Worm (Caenorhabditis elegans) whole organism, young adult: Measurements from ENCODE around the gene ZK550.6.

Source experiments
- B0035.1 ChIP-seq: sonication (generic microtip); optimal IDR thresholded peaks from 2 replicates; lab custom pipeline; 2016; ENCODE audit warnings: missing genetic modification characterization, mild to moderate bottlenecking, missing compliant biosample characterization, missing genotype, missing genetic modification reagents
- F55B11.4 ChIP-seq: sonication (generic microtip); optimal IDR thresholded peaks from 2 replicates; lab custom pipeline; 2016; ENCODE audit warnings: missing compliant biosample characterization, missing genetic modification characterization, borderline replicate concordance; ENCODE audit not compliant: insufficient read depth
- F57A8.1 ChIP-seq: fragments of 200-800 bp; sonication (Bioruptor generic); optimal IDR thresholded peaks from 2 replicates; lab custom pipeline; 2018; ENCODE audit warnings: mild to moderate bottlenecking, missing genetic modification characterization, moderate library complexity, missing compliant biosample characterization
- F57C9.4 ChIP-seq: sonication (generic microtip); optimal IDR thresholded peaks from 2 replicates; lab custom pipeline; 2017; ENCODE audit warnings: mild to moderate bottlenecking, missing genetic modification characterization, missing compliant biosample characterization
- Y79H2A.3 ChIP-seq: fragments of 200-800 bp; sonication (Bioruptor generic); conservative IDR thresholded peaks from 2 replicates; pipeline ENCODE4 v1.3.6; 2022; ENCODE audit warnings: missing genetic modification reagents, missing genetic modification characterization, missing compliant biosample characterization
- ama-1 ChIP-seq, 3 experiments: fragments of 150-350 bp in 1 of 3; sonication (generic microtip) in 2 of 3; optimal IDR thresholded peaks; 2 replicates each; lab custom pipeline; 2014 to 2018; ENCODE audit warnings: missing biosample characterization in 2 of 3, missing genetic modification characterization in 2 of 3, missing genetic modification reagents in 2 of 3
- aptf-2 ChIP-seq: fragments of 200-800 bp; sonication (Bioruptor generic); conservative IDR thresholded peaks from 2 replicates; pipeline ENCODE4 v1.3.6; 2022; ENCODE audit warnings: missing genetic modification reagents, missing genetic modification characterization, missing compliant biosample characterization
- atf-7 ChIP-seq: sonication (generic microtip); optimal IDR thresholded peaks from 2 replicates; lab custom pipeline; 2017; ENCODE audit warnings: mild to moderate bottlenecking, missing genetic modification characterization, missing compliant biosample characterization
- attf-6 ChIP-seq: fragments of 200-800 bp; sonication (Bioruptor generic); IDR thresholded peaks from 2 replicates; pipeline ENCODE4 v1.3.6; 2022; ENCODE audit warnings: missing genetic modification reagents, missing genetic modification characterization, missing compliant biosample characterization
- cebp-1 ChIP-seq, 2 experiments: fragments of 200-800 bp in 1 of 2; sonication (Bioruptor generic) in 1 of 2; sonication (generic microtip) in 1 of 2; IDR thresholded peaks in 1 of 2; optimal IDR thresholded peaks in 1 of 2; 2 replicates each; pipeline versions ENCODE4 v1.3.6 to Lab custom; 2017 to 2022; ENCODE audit warnings: missing compliant biosample characterization in 2 of 2, missing genetic modification characterization in 2 of 2, mild to moderate bottlenecking in 1 of 2, missing genetic modification reagents in 1 of 2, moderate library complexity in 1 of 2
- hsf-1 ChIP-seq: fragments of 200-800 bp; sonication (Bioruptor generic); IDR thresholded peaks from 2 replicates; pipeline ENCODE4 v1.3.6; 2022; ENCODE audit warnings: missing genetic modification reagents, missing genetic modification characterization, missing compliant biosample characterization
- let-607 ChIP-seq, 2 experiments: fragments of 200-800 bp in 1 of 2; sonication (Bioruptor generic) in 1 of 2; sonication (generic microtip) in 1 of 2; optimal IDR thresholded peaks; 2 replicates each; lab custom pipeline; 2016 to 2018; ENCODE audit warnings: mild to moderate bottlenecking in 2 of 2, missing compliant biosample characterization in 2 of 2, missing genetic modification characterization in 2 of 2, moderate library complexity in 2 of 2, missing genotype in 1 of 2
- lin-40 ChIP-seq: sonication (generic microtip); optimal IDR thresholded peaks from 2 replicates; lab custom pipeline; 2016; ENCODE audit warnings: missing genetic modification characterization, mild to moderate bottlenecking, missing compliant biosample characterization, missing genotype, missing genetic modification reagents
- lsl-1 ChIP-seq: fragments of 200-800 bp; sonication (Bioruptor generic); optimal IDR thresholded peaks from 2 replicates; lab custom pipeline; 2018; ENCODE audit warnings: mild to moderate bottlenecking, missing genetic modification characterization, moderate library complexity, missing compliant biosample characterization
- madf-3 ChIP-seq: fragments of 200-800 bp; sonication (Bioruptor generic); IDR thresholded peaks from 2 replicates; pipeline ENCODE4 v1.3.6; 2022; ENCODE audit warnings: missing genetic modification reagents, missing genetic modification characterization, missing compliant biosample characterization
- madf-6 ChIP-seq: fragments of 200-800 bp; sonication (Bioruptor generic); IDR thresholded peaks from 2 replicates; pipeline ENCODE4 v1.3.6; 2022; ENCODE audit warnings: missing genetic modification reagents, missing genetic modification characterization, missing compliant biosample characterization
- mxl-1 ChIP-seq: sonication (generic microtip); optimal IDR thresholded peaks from 2 replicates; lab custom pipeline; 2016; ENCODE audit warnings: missing genetic modification characterization, missing compliant biosample characterization
- nfya-1 ChIP-seq: sonication (generic microtip); optimal IDR thresholded peaks from 2 replicates; lab custom pipeline; 2017; ENCODE audit warnings: antibody characterized with exemption, missing compliant biosample characterization, missing genetic modification characterization, borderline replicate concordance; ENCODE audit not compliant: insufficient read depth
- nfyb-1 ChIP-seq: fragments of 200-800 bp; sonication (Bioruptor generic); IDR thresholded peaks from 2 replicates; pipeline ENCODE4 v1.3.6; 2022; ENCODE audit warnings: missing genetic modification reagents, missing genetic modification characterization, missing compliant biosample characterization
- nhr-80 ChIP-seq: sonication (generic microtip); optimal IDR thresholded peaks from 2 replicates; lab custom pipeline; 2016; ENCODE audit warnings: missing genetic modification characterization, missing compliant biosample characterization
- sea-2 ChIP-seq: fragments of 200-800 bp; sonication (Bioruptor generic); IDR thresholded peaks from 2 replicates; pipeline ENCODE4 v1.3.6; 2022; ENCODE audit warnings: missing genetic modification characterization, missing compliant biosample characterization
- snpc-4 ChIP-seq, 5 experiments: fragments of 150-350 bp in 1 of 5; sonication (generic microtip) in 4 of 5; optimal IDR thresholded peaks; 2 replicates each; lab custom pipeline; 2014 to 2018; ENCODE audit warnings: missing genetic modification characterization in 5 of 5, missing biosample characterization in 3 of 5, antibody characterized with exemption in 2 of 5, mild to moderate bottlenecking in 2 of 5, missing compliant biosample characterization in 2 of 5, missing genotype in 2 of 5, moderate library complexity in 2 of 5, missing genetic modification reagents in 1 of 5
- unc-130 ChIP-seq: sonication (generic microtip); optimal IDR thresholded peaks from 2 replicates; lab custom pipeline; 2016; ENCODE audit warnings: missing genetic modification reagents, missing genetic modification characterization, missing compliant biosample characterization
- zfh-2 ChIP-seq: fragments of 200-800 bp; sonication (Bioruptor generic); conservative IDR thresholded peaks from 2 replicates; pipeline ENCODE4 v1.3.6; 2022; ENCODE audit warnings: missing genetic modification reagents, missing genetic modification characterization, missing compliant biosample characterization
- ztf-22 ChIP-seq: fragments of 200-800 bp; sonication (Bioruptor generic); optimal IDR thresholded peaks from 2 replicates; lab custom pipeline; 2018; ENCODE audit warnings: mild to moderate bottlenecking, missing genetic modification characterization, moderate library complexity, missing compliant biosample characterization
- ztf-25 ChIP-seq: fragments of 200-800 bp; sonication (Bioruptor generic); IDR thresholded peaks from 2 replicates; pipeline ENCODE4 v1.3.6; 2022; ENCODE audit warnings: missing genetic modification reagents, missing genetic modification characterization, missing compliant biosample characterization

ZK550.6 gene

DNA sequence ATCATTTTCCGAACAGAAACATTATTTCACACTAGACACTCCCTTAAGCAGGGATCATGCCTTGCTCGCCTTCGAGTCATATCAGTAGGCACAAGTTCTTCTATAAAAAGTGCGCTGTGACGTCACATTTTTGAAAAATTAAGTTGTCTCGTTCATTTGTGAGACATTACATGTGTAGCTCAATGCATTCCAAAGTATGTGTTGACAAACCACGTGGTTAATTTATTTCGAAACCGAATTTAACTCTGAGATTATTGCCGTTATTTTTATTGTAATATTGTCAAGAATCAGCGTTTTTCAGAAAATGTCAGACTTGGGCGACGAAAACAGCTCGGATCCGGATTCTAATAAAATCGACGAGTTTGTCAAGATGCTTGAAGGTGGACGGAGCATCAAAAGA, 32.2 kb upstream of the ZK550.6 start, which contains the start of gene T28F3.5:
Gene T28F3.5, plus strand, starts transcription at position 301 of the 400 bp plus-strand sequence.
- TF ChIP-seq mxl-1 (tag; lab: Kevin White, UChicago): no peak
- TF ChIP-seq F57A8.1: no peak
- no peak for TF ChIP-seq Y79H2A.3 (GFP tag; lab: Robert Waterston, UW)
- no peak for TF ChIP-seq F57C9.4 (tag; lab: Kevin White, UChicago)

DNA sequence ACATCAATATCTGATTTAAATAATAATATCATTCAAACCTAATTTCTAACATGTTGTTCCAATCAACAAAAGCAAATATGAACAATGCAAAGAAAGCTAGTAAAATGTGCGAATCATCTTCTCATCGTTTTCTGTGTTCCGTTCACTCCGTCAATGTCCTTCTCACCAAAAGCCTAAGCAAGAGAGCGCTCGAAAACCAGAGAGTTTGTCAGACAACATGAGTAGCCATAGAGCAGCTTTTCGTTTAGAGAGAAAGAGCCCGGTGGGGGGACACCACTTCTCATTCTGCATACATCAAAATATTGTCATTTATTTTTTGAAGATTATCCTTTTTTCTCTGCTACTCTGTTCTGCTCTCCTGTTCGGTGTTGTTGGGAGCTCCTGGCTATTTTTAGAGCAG, 31.4 kb upstream of the ZK550.6 start:
- TF ChIP-seq nfya-1 (no peak), let-607 (tag; optimal IDR thresholded peaks at IDR 0.05; lab: Kevin White, UChicago) (no peak), ama-1 (optimal IDR thresholded peaks at IDR 0.05; lab: Kevin White, UChicago) (no peak), ama-1 (GFP tag; optimal IDR thresholded peaks at IDR 0.05; lab: Kevin White, UChicago) (no peak), lsl-1 (GFP tag; lab: Kevin White, UChicago) (no peak), zfh-2 (GFP tag; lab: Robert Waterston, UW) (no peak)

DNA sequence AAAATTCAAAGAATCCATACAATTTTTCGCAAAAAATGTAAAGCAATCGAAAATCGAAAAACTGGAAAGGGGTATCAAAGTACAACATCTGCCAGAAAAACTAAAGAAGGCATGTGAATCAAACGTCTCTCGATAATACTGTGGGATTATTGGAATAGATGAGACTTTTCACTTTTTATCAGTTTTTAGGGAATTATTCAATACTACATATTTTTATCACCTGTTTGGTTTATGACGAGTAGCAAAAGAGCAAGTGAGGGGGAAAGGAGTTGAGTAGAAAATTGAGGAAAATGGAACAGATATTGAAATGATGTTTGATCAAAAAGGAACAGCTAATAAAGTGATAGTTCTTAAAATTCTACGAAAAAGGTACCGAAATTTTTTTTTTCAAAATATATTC, 30.8 kb upstream of the ZK550.6 start:
- TF ChIP-seq unc-130 (GFP tag; lab: Kevin White, UChicago): no peak
- peak; percentile 9 for TF ChIP-seq nhr-80

DNA sequence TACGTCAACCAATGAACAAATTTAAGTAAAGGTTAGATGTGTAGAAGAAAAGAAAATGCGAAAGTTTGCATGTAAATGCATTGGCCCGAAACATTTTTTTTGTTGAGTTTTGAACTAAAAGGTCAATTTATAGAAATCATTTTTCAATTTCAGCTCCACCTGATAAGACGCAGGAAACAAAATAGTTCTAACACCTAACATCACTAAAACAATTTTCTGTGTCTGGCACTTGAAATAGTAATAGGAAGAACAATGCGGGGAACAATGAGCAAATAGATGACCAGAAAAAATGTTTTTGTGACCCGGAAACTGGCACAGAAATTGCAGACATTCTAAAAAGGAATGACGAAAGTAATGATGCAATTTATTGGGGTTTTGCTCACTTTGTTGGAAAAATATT, 30.1 kb upstream of the ZK550.6 start:
- TF ChIP-seq nhr-80 (peak; percentile 45), ztf-25 (no peak)

DNA sequence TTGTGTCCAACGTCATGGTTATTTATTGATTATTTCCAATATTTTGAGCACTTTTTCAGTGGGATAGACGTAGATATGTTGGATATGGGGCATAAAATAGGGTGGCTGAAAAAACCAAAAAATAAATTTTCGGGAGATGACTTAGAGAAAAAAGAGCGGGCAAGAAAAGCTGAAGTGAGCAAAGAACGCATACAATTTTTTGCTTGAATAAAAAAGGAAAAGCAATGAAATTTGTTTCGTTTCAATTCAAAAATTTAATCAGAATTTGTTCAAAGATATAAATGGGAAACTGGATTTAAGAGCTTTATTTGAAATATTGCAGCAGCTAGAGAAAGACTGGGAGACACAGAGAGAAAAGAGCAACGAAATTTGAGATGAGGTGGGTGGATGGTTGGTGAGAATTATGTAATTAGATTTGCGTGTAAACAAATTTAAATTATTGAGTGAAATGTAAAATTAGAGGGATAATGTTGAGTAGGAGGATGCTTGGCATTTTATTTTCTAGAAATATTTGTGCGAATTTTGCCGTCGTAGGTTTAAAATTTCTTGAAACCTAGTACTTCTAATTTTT, 29.4 kb upstream of the ZK550.6 start, which contains the start of the genes T28F3.11 and slc-17.4:
Gene T28F3.11, minus strand, starts transcription at position 51 of the 571 bp plus-strand sequence.
Gene slc-17.4, minus strand, starts transcription at position 105 of the 571 bp plus-strand sequence.
- TF ChIP-seq F55B11.4 (tag; lab: Kevin White, UChicago) (no peak), aptf-2 (GFP tag; lab: Robert Waterston, UW) (no peak), B0035.1 (tag; lab: Kevin White, UChicago) (no peak), hsf-1 (no peak)
- TF ChIP-seq, all 124 proteins: peak for 0

DNA sequence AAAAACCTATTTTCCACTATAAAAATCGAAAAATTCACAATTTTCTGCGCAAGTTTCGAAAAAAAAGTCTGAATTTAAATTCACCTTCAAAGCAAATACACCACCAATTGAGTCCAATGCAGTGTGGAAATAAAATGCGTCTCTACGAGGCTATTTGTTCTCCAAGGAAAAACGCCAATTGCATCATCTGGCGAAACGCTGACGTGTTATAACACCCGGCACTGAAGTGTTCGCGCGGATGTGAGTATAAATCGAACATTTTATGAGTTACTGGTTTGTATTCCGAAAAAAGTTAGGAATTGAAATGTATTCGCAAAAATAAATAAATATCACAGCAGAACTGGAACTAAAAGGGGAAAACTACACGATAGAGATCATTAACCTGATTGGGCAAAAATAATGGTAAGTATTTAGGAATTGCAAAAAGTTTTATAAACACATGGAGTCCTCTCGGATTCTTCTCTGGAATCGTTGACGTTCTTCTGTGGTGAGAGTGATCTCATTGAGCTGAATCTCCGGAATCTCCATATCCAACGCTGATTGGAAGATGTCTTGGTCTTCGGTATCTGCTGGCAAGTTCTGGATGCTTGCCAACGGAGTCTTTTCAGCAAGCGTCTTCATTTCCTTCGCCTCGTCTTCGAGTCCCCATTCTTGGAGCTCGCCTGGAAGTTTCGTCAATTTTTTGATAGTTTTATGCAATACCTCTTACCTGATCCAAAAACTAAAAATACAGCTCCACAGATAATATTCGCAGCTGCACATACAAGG, 25.8 kb upstream of the ZK550.6 start, which contains the start of gene zipt-7.1:
Gene zipt-7.1, minus strand, starts transcription at position 232 of the 768 bp plus-strand sequence.
- TF ChIP-seq madf-3 (GFP tag; lab: Robert Waterston, UW) (0 out of 2 replicates have a peak, but pooled peaks have one; percentile 62), nfyb-1 (0 out of 2 replicates have a peak, but pooled peaks have one; percentile 28), sea-2 (no peak)

DNA sequence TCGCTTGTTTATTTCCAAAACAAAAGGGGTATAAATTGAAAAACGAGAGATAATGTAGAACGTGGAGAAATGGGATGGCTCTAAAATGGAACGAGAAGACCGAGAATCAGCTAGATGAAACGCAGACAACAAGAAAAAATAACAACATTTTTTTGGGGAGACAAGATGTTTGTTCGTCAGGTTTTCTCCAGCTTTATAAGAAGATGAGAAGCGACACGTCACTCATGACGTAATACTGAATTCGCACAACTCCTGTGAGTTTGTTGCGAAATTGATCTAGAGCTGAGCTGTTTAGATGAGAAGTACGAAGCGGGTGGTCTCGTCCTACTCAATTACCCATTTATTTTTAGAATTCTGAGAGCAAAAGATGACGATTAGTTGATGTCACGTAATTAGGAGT, 23.0 kb upstream of the ZK550.6 start:
- TF ChIP-seq atf-7 (tag; lab: Kevin White, UChicago): peak; percentile 30
- TF ChIP-seq attf-6 (GFP tag; lab: Robert Waterston, UW): 0 out of 2 replicates have a peak, but pooled peaks have one; percentile 54
- no peak for TF ChIP-seq ztf-22 (GFP tag; lab: Kevin White, UChicago)
- TF ChIP-seq snpc-4 (GFP tag; optimal IDR thresholded peaks at IDR 0.05; lab: Kevin White, UChicago): no peak
- TF ChIP-seq snpc-4 (tag; optimal IDR thresholded peaks at IDR 0.05; lab: Kevin White, UChicago): peak in 1 of 4 experiments; percentile 31
- TF ChIP-seq F57C9.4 (tag; lab: Kevin White, UChicago): no peak
- TF ChIP-seq cebp-1 (GFP tag; IDR thresholded peaks at IDR 0.05; lab: Robert Waterston, UW): no peak
- TF ChIP-seq cebp-1 (tag; optimal IDR thresholded peaks at IDR 0.05; lab: Kevin White, UChicago): peak; percentile 84
- peak; percentile 50; the same call in 1 of the 2 replicates for TF ChIP-seq hsf-1
- no peak for TF ChIP-seq madf-6 (GFP tag; lab: Robert Waterston, UW)
- peak; percentile 33 for TF ChIP-seq lin-40 (tag; lab: Kevin White, UChicago)
